Worm (Caenorhabditis elegans) whole organism, mixed stage, embryonic: ENCODE results near the gene F37C4.5.

Experiments
- lin-13 ChIP-seq: fragments of 150-350 bp; optimal IDR thresholded peaks from 2 replicates; lab custom pipeline; 2014; ENCODE audit warnings: missing biosample characterization, missing genetic modification characterization
- nhr-76 ChIP-seq: sonication (generic microtip); optimal IDR thresholded peaks from 2 replicates; lab custom pipeline; 2017; ENCODE audit warnings: missing biosample characterization, missing genetic modification characterization
- unc-39 ChIP-seq: fragments of 150-350 bp; optimal IDR thresholded peaks from 2 replicates; lab custom pipeline; 2014; ENCODE audit warnings: missing biosample characterization, missing genetic modification characterization
- unc-62 ChIP-seq: fragments of 150-350 bp; optimal IDR thresholded peaks from 2 replicates; lab custom pipeline; 2014; ENCODE audit warnings: missing biosample characterization, missing genetic modification reagents, missing genetic modification characterization

ce11 chrIV:3840480-3840879 is 33.1 kb downstream of the F37C4.5 start:
- no peak for TF ChIP-seq unc-62 (GFP tag; lab: Kevin White, UChicago)
- TF ChIP-seq unc-39 (tag; lab: Kevin White, UChicago): no peak
- no peak for TF ChIP-seq nhr-76 (tag; lab: Kevin White, UChicago)
- no peak for TF ChIP-seq lin-13 (tag; lab: Kevin White, UChicago)
